Fruit fly (Drosophila melanogaster): ENCODE results near the gene Cog4.
A peak's percentile ranks its signal among the peaks of the same experiment; 100 is the strongest.

Gene Cog4

dm6 chr2L:10468388-10468787 is 20.0 kb downstream of the Cog4 start (continued):
- TF ChIP-seq acj6 (GFP tag; optimal IDR thresholded peaks at IDR 0.05) (peak; percentile 52), pdm3 (GFP tag; optimal IDR thresholded peaks at IDR 0.05) (peak; percentile 60), topi (GFP tag; optimal IDR thresholded peaks at IDR 0.05) (peak; percentile 17), CG7368 (GFP tag; optimal IDR thresholded peaks at IDR 0.05) (peak; percentile 37), CG6163 (GFP tag; IDR thresholded peaks at IDR 0.05) (peak; percentile 80), Eip75B (GFP tag; optimal IDR thresholded peaks at IDR 0.05) (peak; percentile 5), fd59A (GFP tag; optimal IDR thresholded peaks at IDR 0.05) (peak; percentile 27), CG10669 (GFP tag; optimal IDR thresholded peaks at IDR 0.05) (peak; percentile 75), salr (GFP tag; optimal IDR thresholded peaks at IDR 0.05) (peak in 1 of 2 experiments; percentile 30), Lpt (GFP tag; optimal IDR thresholded peaks at IDR 0.05) (peak; percentile 13), CG6854 (GFP tag; optimal IDR thresholded peaks at IDR 0.05) (no peak), dac (GFP tag; optimal IDR thresholded peaks at IDR 0.05) (no peak), CG11294 (GFP tag; IDR thresholded peaks at IDR 0.05) (0 out of 2 replicates have a peak, but pooled peaks have one; percentile 13), fkh (GFP tag; optimal IDR thresholded peaks at IDR 0.05) (no peak), lz (GFP tag; optimal IDR thresholded peaks at IDR 0.05) (peak; percentile 7), Gug (GFP tag; IDR thresholded peaks at IDR 0.05) (no peak), CG8319 (GFP tag; optimal IDR thresholded peaks at IDR 0.05) (peak; percentile 4), net (GFP tag; optimal IDR thresholded peaks at IDR 0.05) (peak; percentile 44), CG9139 (GFP tag; optimal IDR thresholded peaks at IDR 0.05) (no peak), eg (GFP tag; IDR thresholded peaks at IDR 0.05) (no peak; the same call in 2 of the 3 replicates), CG4318 (GFP tag; optimal IDR thresholded peaks at IDR 0.05) (peak; percentile 19), CG1621 (tag; optimal IDR thresholded peaks at IDR 0.05) (no peak), CG31627 (GFP tag; optimal IDR thresholded peaks at IDR 0.05) (peak; percentile 14), dsx (GFP tag; optimal IDR thresholded peaks at IDR 0.05; ENCODE audit: poor library complexity, severe bottlenecking) (no peak), Eip78C (GFP tag) (peak; percentile 81), CG16779 (tag; optimal IDR thresholded peaks at IDR 0.05) (no peak), Sox14 (GFP tag; optimal IDR thresholded peaks at IDR 0.05) (peak; percentile 30), CG3919 (GFP tag; optimal IDR thresholded peaks at IDR 0.05) (peak; percentile 55), ss (GFP tag; optimal IDR thresholded peaks at IDR 0.05) (no peak), Ets96B (tag; optimal IDR thresholded peaks at IDR 0.05) (peak; percentile 69), Met (GFP tag; optimal IDR thresholded peaks at IDR 0.05) (peak; percentile 25), CG32006 (GFP tag; optimal IDR thresholded peaks at IDR 0.05) (peak; percentile 67), CG6792 (GFP tag; optimal IDR thresholded peaks at IDR 0.05) (peak; percentile 52), Blimp-1 (GFP tag; optimal IDR thresholded peaks at IDR 0.05) (no peak), cyc (GFP tag; optimal IDR thresholded peaks at IDR 0.05) (peak; percentile 38), Hr4 (GFP tag; optimal IDR thresholded peaks at IDR 0.05) (peak; percentile 43), Sox102F (GFP tag; optimal IDR thresholded peaks at IDR 0.05) (peak; percentile 42), CG6276 (GFP tag; optimal IDR thresholded peaks at IDR 0.05) (peak; percentile 10), vri (GFP tag; optimal IDR thresholded peaks at IDR 0.05) (no peak), CG15336 (GFP tag; IDR thresholded peaks at IDR 0.05) (no peak; the same call in 1 of the 2 replicates), CG3032 (tag; optimal IDR thresholded peaks at IDR 0.05) (peak; percentile 60), Hr38 (GFP tag; optimal IDR thresholded peaks at IDR 0.05) (no peak), CG6808 (GFP tag; optimal IDR thresholded peaks at IDR 0.05) (peak; percentile 48)

dm6 chr2L:10466865-10467270 is 21.6 kb downstream of the Cog4 start:
- peak; percentile 47 for TF ChIP-seq Hr4 (GFP tag; optimal IDR thresholded peaks at IDR 0.05)
- TF ChIP-seq Smox (GFP tag; optimal IDR thresholded peaks at IDR 0.05), result no peak
- peak; percentile 79 for TF ChIP-seq Eip78C (GFP tag)
- TF ChIP-seq CG3032 (tag; optimal IDR thresholded peaks at IDR 0.05), result no peak
- TF ChIP-seq acj6 (GFP tag; optimal IDR thresholded peaks at IDR 0.05), result peak; percentile 12
- peak; percentile 18 for TF ChIP-seq achi (GFP tag; optimal IDR thresholded peaks at IDR 0.05)
- TF ChIP-seq CG16779 (tag; optimal IDR thresholded peaks at IDR 0.05), result no peak
- TF ChIP-seq OdsH (GFP tag; optimal IDR thresholded peaks at IDR 0.05), result peak; percentile 17
- peak in 1 of 2 experiments; percentile 62 for TF ChIP-seq salr (GFP tag; optimal IDR thresholded peaks at IDR 0.05)
- TF ChIP-seq CG6276 (GFP tag; optimal IDR thresholded peaks at IDR 0.05), result peak; percentile 29

Measured in whole organism, prepupa.